Fruit fly (Drosophila melanogaster) whole organism, embryonic: ENCODE results near the gene Gale.

Source experiments
- CG11723 ChIP-seq: fragments of 200-800 bp; sonication (Bioruptor generic); optimal IDR thresholded peaks from 2 replicates; lab custom pipeline; 2017; ENCODE audit warnings: missing biosample characterization, mild to moderate bottlenecking, missing genetic modification characterization
- CG12236 ChIP-seq: fragments of 200-800 bp; sonication (Bioruptor generic); optimal IDR thresholded peaks from 2 replicates; lab custom pipeline; 2016; ENCODE audit warnings: missing biosample characterization, missing genetic modification characterization
- CG12942 ChIP-seq: fragments of 200-800 bp; sonication (Bioruptor generic); optimal IDR thresholded peaks from 3 replicates; lab custom pipeline; 2016; ENCODE audit warnings: missing biosample characterization, missing genetic modification characterization
- CG17328 ChIP-seq: fragments of 200-800 bp; sonication (Bioruptor generic); IDR thresholded peaks from 2 replicates; pipeline ENCODE4 v1.3.6; 2022; ENCODE audit warnings: missing biosample characterization, missing genetic modification characterization
- CG17568 ChIP-seq: fragments of 200-800 bp; sonication (Bioruptor generic); optimal IDR thresholded peaks from 2 replicates; lab custom pipeline; 2018; ENCODE audit warnings: missing biosample characterization, mild to moderate bottlenecking, missing genetic modification characterization, moderate library complexity
- CG17829 ChIP-seq: fragments of 200-800 bp; optimal IDR thresholded peaks from 2 replicates; lab custom pipeline; 2019; ENCODE audit warnings: missing biosample characterization, mild to moderate bottlenecking, missing genetic modification characterization, moderate library complexity
- CG18764 ChIP-seq: fragments of 200-800 bp; sonication (Bioruptor generic); optimal IDR thresholded peaks from 3 replicates; lab custom pipeline; 2016; ENCODE audit warnings: missing biosample characterization, missing genetic modification characterization
- CG2116 ChIP-seq: fragments of 200-800 bp; sonication (Bioruptor generic); optimal IDR thresholded peaks from 3 replicates; lab custom pipeline; 2018; ENCODE audit warnings: missing biosample characterization, mild to moderate bottlenecking, missing genetic modification characterization
- CG31441 ChIP-seq: fragments of 200-800 bp; sonication (Bioruptor generic); IDR thresholded peaks from 2 replicates; pipeline ENCODE4 v1.3.6; 2022; ENCODE audit warnings: missing biosample characterization, missing genetic modification characterization
- CG34422 ChIP-seq: fragments of 200-800 bp; sonication (Bioruptor generic); IDR thresholded peaks from 3 replicates; pipeline ENCODE4 v1.3.6; 2022; ENCODE audit warnings: missing biosample characterization, missing genetic modification characterization
- CG4820 ChIP-seq: fragments of 200-800 bp; sonication (Bioruptor generic); optimal IDR thresholded peaks from 3 replicates; lab custom pipeline; 2016; ENCODE audit warnings: missing biosample characterization, missing genetic modification characterization
- CG6689 ChIP-seq: fragments of 200-800 bp; sonication (Bioruptor generic); IDR thresholded peaks from 2 replicates; pipeline ENCODE4 v1.3.6; 2022; ENCODE audit warnings: missing biosample characterization, missing genetic modification characterization
- CG8089 ChIP-seq: fragments of 200-800 bp; sonication (Bioruptor generic); optimal IDR thresholded peaks from 3 replicates; lab custom pipeline; 2016; ENCODE audit warnings: missing biosample characterization, missing genetic modification characterization
- CG8290 ChIP-seq, 3 experiments: fragments of 200-800 bp; sonication (Bioruptor generic); optimal IDR thresholded peaks; 2 replicates each; lab custom pipeline; 2016 to 2019; ENCODE audit warnings: missing biosample characterization in 3 of 3, missing genetic modification characterization in 3 of 3, mild to moderate bottlenecking in 2 of 3, moderate library complexity in 1 of 3
- CG8359 ChIP-seq: fragments of 200-800 bp; sonication (Bioruptor generic); optimal IDR thresholded peaks from 2 replicates; lab custom pipeline; 2017; ENCODE audit warnings: missing biosample characterization, mild to moderate bottlenecking, missing genetic modification characterization, borderline replicate concordance
- CTCF ChIP-seq: fragments of 200-800 bp; sonication (Bioruptor generic); optimal IDR thresholded peaks from 2 replicates; lab custom pipeline; 2017; ENCODE audit warnings: missing biosample characterization, mild to moderate bottlenecking, missing genetic modification characterization, moderate library complexity
- Dad ChIP-seq: fragments of 200-800 bp; sonication (Bioruptor generic); optimal IDR thresholded peaks from 3 replicates; lab custom pipeline; 2016; ENCODE audit warnings: missing biosample characterization, missing genetic modification characterization
- Doc2 ChIP-seq: fragments of 200-800 bp; sonication (Bioruptor generic); IDR thresholded peaks from 2 replicates; pipeline ENCODE4 v1.3.6; 2022; ENCODE audit warnings: missing biosample characterization, missing genetic modification characterization
- Fer2 ChIP-seq: fragments of 200-800 bp; sonication (Bioruptor generic); optimal IDR thresholded peaks from 2 replicates; lab custom pipeline; 2018; ENCODE audit warnings: missing biosample characterization, mild to moderate bottlenecking, missing genetic modification characterization, moderate library complexity
- H2.0 ChIP-seq: fragments of 200-800 bp; sonication (Bioruptor generic); IDR thresholded peaks from 2 replicates; pipeline ENCODE4 v1.3.6; 2022; ENCODE audit warnings: missing biosample characterization, missing genetic modification characterization
- Hmx ChIP-seq: fragments of 200-800 bp; sonication (Bioruptor generic); optimal IDR thresholded peaks from 2 replicates; lab custom pipeline; 2016; ENCODE audit warnings: missing biosample characterization, missing genetic modification characterization
- Hr51 ChIP-seq, 2 experiments: fragments of 200-800 bp; sonication (Bioruptor generic); optimal IDR thresholded peaks; 2 replicates in 1 of 2; 3 replicates in 1 of 2; lab custom pipeline; 2016 to 2018; ENCODE audit warnings: missing biosample characterization in 2 of 2, missing genetic modification characterization in 2 of 2, mild to moderate bottlenecking in 1 of 2, moderate library complexity in 1 of 2
- Meics ChIP-seq: fragments of 200-800 bp; sonication (Bioruptor generic); optimal IDR thresholded peaks from 2 replicates; lab custom pipeline; 2017; ENCODE audit warnings: missing biosample characterization, mild to moderate bottlenecking, missing genetic modification characterization
- PHDP ChIP-seq: fragments of 200-800 bp; sonication (Bioruptor generic); optimal IDR thresholded peaks from 3 replicates; lab custom pipeline; 2018; ENCODE audit warnings: missing biosample characterization, mild to moderate bottlenecking, missing genetic modification characterization, moderate library complexity
- Spps ChIP-seq: fragments of 200-800 bp; sonication (Bioruptor generic); optimal IDR thresholded peaks from 2 replicates; lab custom pipeline; 2018; ENCODE audit warnings: missing biosample characterization, mild to moderate bottlenecking, missing genetic modification characterization
- ash1 ChIP-seq: fragments of 200-800 bp; sonication (Bioruptor generic); optimal IDR thresholded peaks from 2 replicates; lab custom pipeline; 2018; ENCODE audit warnings: missing biosample characterization, mild to moderate bottlenecking, missing genetic modification characterization
- chn ChIP-seq: fragments of 200-800 bp; sonication (Bioruptor generic); optimal IDR thresholded peaks from 2 replicates; lab custom pipeline; 2016; ENCODE audit warnings: missing biosample characterization, missing genetic modification characterization
- crp ChIP-seq, 2 experiments: fragments of 200-800 bp; sonication (Bioruptor generic); optimal IDR thresholded peaks; 2 replicates in 1 of 2; 3 replicates in 1 of 2; lab custom pipeline; 2017; ENCODE audit warnings: missing biosample characterization in 2 of 2, missing genetic modification characterization in 2 of 2, mild to moderate bottlenecking in 1 of 2, moderate library complexity in 1 of 2
- dmrt11E ChIP-seq: fragments of 200-800 bp; sonication (Bioruptor generic); optimal IDR thresholded peaks from 3 replicates; lab custom pipeline; 2018; ENCODE audit warnings: missing biosample characterization, mild to moderate bottlenecking, missing genetic modification characterization, moderate library complexity
- dpn ChIP-seq, 2 experiments: fragments of 200-800 bp; sonication (Bioruptor generic); optimal IDR thresholded peaks; 3 replicates each; lab custom pipeline; 2016; ENCODE audit warnings: missing biosample characterization in 2 of 2, missing genetic modification characterization in 2 of 2
- dysf ChIP-seq: fragments of 200-800 bp; sonication (Bioruptor generic); IDR thresholded peaks from 3 replicates; pipeline ENCODE4 v1.3.6; 2022; ENCODE audit warnings: missing biosample characterization, missing genetic modification characterization
- ewg ChIP-seq: fragments of 200-800 bp; sonication (Bioruptor generic); optimal IDR thresholded peaks from 3 replicates; lab custom pipeline; 2017; ENCODE audit warnings: mild to moderate bottlenecking, missing biosample characterization, missing genetic modification reagents, missing genetic modification characterization
- gcm ChIP-seq: fragments of 200-800 bp; sonication (Bioruptor generic); optimal IDR thresholded peaks from 2 replicates; lab custom pipeline; 2019; ENCODE audit warnings: missing biosample characterization, mild to moderate bottlenecking, missing genetic modification characterization, moderate library complexity
- gem ChIP-seq: fragments of 200-800 bp; sonication (Bioruptor generic); optimal IDR thresholded peaks from 2 replicates; lab custom pipeline; 2019; ENCODE audit warnings: missing biosample characterization, mild to moderate bottlenecking, missing genetic modification characterization, moderate library complexity
- gsb-n ChIP-seq: fragments of 200-800 bp; sonication (Bioruptor generic); optimal IDR thresholded peaks from 3 replicates; lab custom pipeline; 2018; ENCODE audit warnings: missing biosample characterization, mild to moderate bottlenecking, missing genetic modification characterization
- hb ChIP-seq: fragments of 200-800 bp; sonication (Bioruptor generic); IDR thresholded peaks from 3 replicates; pipeline ENCODE4 v1.3.6; 2022; ENCODE audit warnings: missing biosample characterization, missing genetic modification characterization; ENCODE audit not compliant: partially characterized antibody
- hkb ChIP-seq, 2 experiments: fragments of 200-800 bp in 1 of 2; fragments of >200 bp in 1 of 2; sonication (Bioruptor generic) in 1 of 2; IDR thresholded peaks in 1 of 2; optimal IDR thresholded peaks in 1 of 2; 2 replicates each; pipeline versions ENCODE4 v1.3.6 to Lab custom; 2017 to 2022; ENCODE audit warnings: missing biosample characterization in 1 of 2, missing genetic modification characterization in 1 of 2
- jing ChIP-seq: fragments of 200-800 bp; sonication (Bioruptor generic); optimal IDR thresholded peaks from 2 replicates; lab custom pipeline; 2018; ENCODE audit warnings: missing biosample characterization, mild to moderate bottlenecking, missing genetic modification characterization
- jumu ChIP-seq: fragments of 200-800 bp; sonication (Bioruptor generic); optimal IDR thresholded peaks from 3 replicates; lab custom pipeline; 2016; ENCODE audit warnings: missing biosample characterization, missing genetic modification characterization
- lov ChIP-seq, 2 experiments: fragments of 200-800 bp in 1 of 2; fragments of >200 bp in 1 of 2; sonication (Bioruptor generic) in 1 of 2; IDR thresholded peaks in 1 of 2; optimal IDR thresholded peaks in 1 of 2; 2 replicates in 1 of 2; 3 replicates in 1 of 2; pipeline versions ENCODE4 v1.3.6 to Lab custom; 2017 to 2022; ENCODE audit warnings: missing biosample characterization in 1 of 2, missing genetic modification characterization in 1 of 2
- sc ChIP-seq, 3 experiments: fragments of >200 bp in 2 of 3; fragments of 200-800 bp in 1 of 3; sonication (Bioruptor generic) in 1 of 3; optimal IDR thresholded peaks; 2 replicates in 2 of 3; 3 replicates in 1 of 3; lab custom pipeline; 2017; ENCODE audit warnings: mild to moderate bottlenecking in 1 of 3, missing biosample characterization in 1 of 3, missing genetic modification characterization in 1 of 3, missing genetic modification reagents in 1 of 3
- sna ChIP-seq: fragments of 200-800 bp; sonication (Bioruptor generic); IDR thresholded peaks from 2 replicates; pipeline ENCODE4 v1.3.6; 2022; ENCODE audit warnings: missing biosample characterization, missing genetic modification characterization; ENCODE audit not compliant: partially characterized antibody
- tap ChIP-seq: fragments of 200-800 bp; optimal IDR thresholded peaks from 3 replicates; lab custom pipeline; 2019; ENCODE audit warnings: missing biosample characterization, mild to moderate bottlenecking, missing genetic modification characterization, moderate library complexity
- tin ChIP-seq: fragments of 200-800 bp; sonication (Bioruptor generic); optimal IDR thresholded peaks from 3 replicates; lab custom pipeline; 2016; ENCODE audit warnings: missing biosample characterization, missing genetic modification characterization
- tup ChIP-seq: fragments of 200-800 bp; sonication (Bioruptor generic); optimal IDR thresholded peaks from 2 replicates; lab custom pipeline; 2016; ENCODE audit warnings: missing biosample characterization, mild to moderate bottlenecking, missing genetic modification characterization, moderate library complexity
- z ChIP-seq: fragments of 200-800 bp; sonication (Bioruptor generic); IDR thresholded peaks from 3 replicates; pipeline ENCODE4 v1.3.6; 2022; ENCODE audit warnings: missing biosample characterization, missing genetic modification characterization
- zen ChIP-seq: fragments of 200-800 bp; sonication (Bioruptor generic); optimal IDR thresholded peaks from 3 replicates; lab custom pipeline; 2018; ENCODE audit warnings: missing biosample characterization, mild to moderate bottlenecking, missing genetic modification characterization, moderate library complexity

Gene Gale

dm6 chr3L:613578-614300 lies 34.6 kb upstream of the Gale start (continued):
- peak; percentile 40 for TF ChIP-seq chn (GFP tag; lab: Kevin White, UChicago)
- peak; percentile 71 for TF ChIP-seq tin (GFP tag; lab: Kevin White, UChicago)
- no peak for TF ChIP-seq Dad (GFP tag; lab: Kevin White, UChicago)
- TF ChIP-seq CG6689 (GFP tag; lab: Robert Waterston, UW): peak; percentile 68
- peak; percentile 81 for TF ChIP-seq gem (tag; lab: Kevin White, UChicago)
- TF ChIP-seq CG8290 (GFP tag; optimal IDR thresholded peaks at IDR 0.05; lab: Kevin White, UChicago): peak; percentile 26
- no peak for TF ChIP-seq CG8290 (tag; optimal IDR thresholded peaks at IDR 0.05; lab: Kevin White, UChicago)
- TF ChIP-seq Hmx (GFP tag; lab: Kevin White, UChicago): no peak
- TF ChIP-seq CG12942: peak; percentile 12
- TF ChIP-seq Fer2 (tag; lab: Kevin White, UChicago): no peak
- peak; percentile 19 for TF ChIP-seq CG8089
- TF ChIP-seq CG8359: peak; percentile 23
- TF ChIP-seq CG17568: peak; percentile 11
- peak; percentile 10 for TF ChIP-seq tap
- TF ChIP-seq gsb-n: peak; percentile 31
- peak; percentile 19 to 37 for TF ChIP-seq dpn (GFP tag; optimal IDR thresholded peaks at IDR 0.05; lab: Kevin White, UChicago)
- peak; percentile 54 for TF ChIP-seq gcm (GFP tag; lab: Kevin White, UChicago)
- peak; percentile 47 to 55 for TF ChIP-seq Hr51 (GFP tag; optimal IDR thresholded peaks at IDR 0.05; lab: Kevin White, UChicago)
- TF ChIP-seq sna (GFP tag; lab: Robert Waterston, UW): no peak
- 0 out of 3 replicates have a peak, but pooled peaks have one; percentile 30 for TF ChIP-seq z (GFP tag; lab: Robert Waterston, UW)
- TF ChIP-seq PHDP (tag; lab: Kevin White, UChicago): peak; percentile 28
- TF ChIP-seq crp (GFP tag; optimal IDR thresholded peaks at IDR 0.05; lab: Kevin White, UChicago): no peak
- TF ChIP-seq dysf (GFP tag; lab: Robert Waterston, UW): peak; percentile 48; the same call in 2 of the 3 replicates
- peak; percentile 70 for TF ChIP-seq CG17328 (GFP tag; lab: Robert Waterston, UW)
- peak; percentile 72 for TF ChIP-seq CG31441
- TF ChIP-seq CG2116 (GFP tag; lab: Kevin White, UChicago): peak; percentile 44
- TF ChIP-seq CG12236 (GFP tag; lab: Kevin White, UChicago): peak; percentile 13
- TF ChIP-seq dmrt11E: peak; percentile 85
- no peak for TF ChIP-seq Meics (GFP tag; lab: Kevin White, UChicago)
- no peak for TF ChIP-seq lov (optimal IDR thresholded peaks at IDR 0.05; lab: Kevin White, UChicago)
- TF ChIP-seq lov (GFP tag; IDR thresholded peaks at IDR 0.05; lab: Robert Waterston, UW): 0 out of 3 replicates have a peak, but pooled peaks have one; percentile 20
- TF ChIP-seq ash1 (GFP tag; lab: Kevin White, UChicago): no peak
- TF ChIP-seq Spps (tag; lab: Kevin White, UChicago): peak; percentile 11
- TF ChIP-seq jumu: peak; percentile 38
- TF ChIP-seq hb (GFP tag; lab: Robert Waterston, UW): no peak
- TF ChIP-seq sc (optimal IDR thresholded peaks at IDR 0.05; lab: Kevin White, UChicago): no peak
- peak; percentile 40 for TF ChIP-seq sc (GFP tag; optimal IDR thresholded peaks at IDR 0.05; lab: Kevin White, UChicago)
- TF ChIP-seq CG34422 (GFP tag; lab: Robert Waterston, UW): peak; percentile 49; the same call in 2 of the 3 replicates
- TF ChIP-seq zen (tag; lab: Kevin White, UChicago): peak; percentile 82
- TF ChIP-seq jing (GFP tag; lab: Kevin White, UChicago): peak; percentile 5
- peak; percentile 53 for TF ChIP-seq CG4820 (GFP tag; lab: Kevin White, UChicago)
- TF ChIP-seq CTCF (GFP tag; lab: Kevin White, UChicago): no peak
- TF ChIP-seq tup (GFP tag; lab: Kevin White, UChicago): peak; percentile 10
- TF ChIP-seq CG17829 (tag; lab: Kevin White, UChicago): peak; percentile 59
- peak; percentile 27 for TF ChIP-seq ewg (GFP tag; lab: Kevin White, UChicago)
- TF ChIP-seq hkb (optimal IDR thresholded peaks at IDR 0.05; lab: Kevin White, UChicago): no peak
- TF ChIP-seq hkb (GFP tag; IDR thresholded peaks at IDR 0.05; lab: Robert Waterston, UW): peak; percentile 54
- no peak for TF ChIP-seq H2.0 (GFP tag; lab: Robert Waterston, UW)
- TF ChIP-seq CG11723 (GFP tag; lab: Kevin White, UChicago): no peak
- TF ChIP-seq CG18764: peak; percentile 49
- no peak for TF ChIP-seq Doc2 (GFP tag; lab: Robert Waterston, UW)
